Fruit fly (Drosophila melanogaster): ENCODE measurements around the gene Prp31.

Gene Prp31

dm6 chr3L:15176641-15177215 is 17.8 kb downstream of the Prp31 start:
- TF ChIP-seq CG7101 (tag; optimal IDR thresholded peaks at IDR 0.05) (no peak), CG12768 (GFP tag; optimal IDR thresholded peaks at IDR 0.05) (no peak), CG7045 (GFP tag; optimal IDR thresholded peaks at IDR 0.05) (no peak), CG1620 (GFP tag; optimal IDR thresholded peaks at IDR 0.05) (no peak), Crg-1 (GFP tag; optimal IDR thresholded peaks at IDR 0.05) (no peak), CG33017 (tag; optimal IDR thresholded peaks at IDR 0.05) (no peak), ovo (GFP tag; optimal IDR thresholded peaks at IDR 0.05) (no peak), Hr96 (GFP tag; optimal IDR thresholded peaks at IDR 0.05) (no peak), kay (GFP tag; ENCODE audit: borderline replicate concordance) (no peak), tj (GFP tag; optimal IDR thresholded peaks at IDR 0.05) (no peak), cnc (optimal IDR thresholded peaks at IDR 0.05) (no peak), CG11617 (GFP tag; optimal IDR thresholded peaks at IDR 0.05) (no peak), bab1 (GFP tag; optimal IDR thresholded peaks at IDR 0.05) (no peak), CG5204 (GFP tag; optimal IDR thresholded peaks at IDR 0.05) (no peak)

DNA sequence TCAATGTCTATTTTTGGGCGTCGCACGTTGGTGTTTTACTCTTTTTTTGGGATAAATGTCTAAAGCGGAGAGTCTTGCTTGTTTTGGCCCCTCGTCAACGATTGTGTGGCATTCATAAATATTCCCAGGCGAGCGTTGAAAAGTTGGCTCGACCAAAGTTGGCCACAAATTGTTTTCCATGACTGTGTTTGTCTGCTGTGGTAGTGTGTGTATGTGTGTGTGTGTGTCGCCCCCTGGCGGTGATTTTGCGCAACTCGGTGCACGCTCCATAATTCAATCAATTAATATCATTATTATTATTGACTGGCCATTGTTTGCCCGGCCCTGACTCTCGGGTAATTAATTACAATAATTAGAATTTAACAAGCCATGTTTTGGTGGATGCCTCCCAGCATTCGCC is 19.7 kb downstream of the Prp31 start:
- TF ChIP-seq cnc (optimal IDR thresholded peaks at IDR 0.05) = no peak
- TF ChIP-seq Crg-1 (GFP tag; optimal IDR thresholded peaks at IDR 0.05) = no peak
- TF ChIP-seq CG1620 (GFP tag; optimal IDR thresholded peaks at IDR 0.05) = no peak
- no peak for TF ChIP-seq CG33017 (tag; optimal IDR thresholded peaks at IDR 0.05)

DNA sequence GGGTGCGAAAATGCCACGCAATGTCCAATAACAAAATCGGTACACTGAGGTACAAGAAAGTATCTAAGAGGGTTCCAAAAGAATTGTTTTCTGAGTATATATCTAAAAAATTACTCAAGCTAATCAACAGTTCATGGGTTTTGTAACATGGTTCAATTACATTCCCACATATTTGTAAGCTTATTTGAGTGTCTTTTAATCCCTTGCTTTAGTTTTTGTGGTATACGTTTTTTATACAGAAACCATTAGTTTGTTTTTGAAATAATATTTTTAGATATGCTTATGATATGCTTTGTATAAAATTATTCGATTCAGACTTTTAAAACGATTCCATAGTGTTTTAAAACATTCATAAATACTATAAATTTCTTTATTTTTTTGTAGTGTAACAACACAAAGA is 21.9 kb downstream of the Prp31 start:
- TF ChIP-seq CG1620 (GFP tag; optimal IDR thresholded peaks at IDR 0.05) (no peak), cic (GFP tag; optimal IDR thresholded peaks at IDR 0.05) (no peak), bab1 (GFP tag; optimal IDR thresholded peaks at IDR 0.05) (no peak), Clk (GFP tag; optimal IDR thresholded peaks at IDR 0.05) (no peak), pad (GFP tag; optimal IDR thresholded peaks at IDR 0.05) (no peak), cnc (optimal IDR thresholded peaks at IDR 0.05) (no peak), CG14711 (tag; optimal IDR thresholded peaks at IDR 0.05) (no peak), CG7101 (tag; optimal IDR thresholded peaks at IDR 0.05) (no peak), CG7045 (GFP tag; optimal IDR thresholded peaks at IDR 0.05) (no peak), tj (GFP tag; optimal IDR thresholded peaks at IDR 0.05) (no peak), ovo (GFP tag; optimal IDR thresholded peaks at IDR 0.05) (no peak)

dm6 chr3L:15187782-15188181 is 28.9 kb downstream of the Prp31 start:
- TF ChIP-seq kay (GFP tag; ENCODE audit: borderline replicate concordance) = peak; percentile 11
- no peak for TF ChIP-seq Crg-1 (GFP tag; optimal IDR thresholded peaks at IDR 0.05)

DNA sequence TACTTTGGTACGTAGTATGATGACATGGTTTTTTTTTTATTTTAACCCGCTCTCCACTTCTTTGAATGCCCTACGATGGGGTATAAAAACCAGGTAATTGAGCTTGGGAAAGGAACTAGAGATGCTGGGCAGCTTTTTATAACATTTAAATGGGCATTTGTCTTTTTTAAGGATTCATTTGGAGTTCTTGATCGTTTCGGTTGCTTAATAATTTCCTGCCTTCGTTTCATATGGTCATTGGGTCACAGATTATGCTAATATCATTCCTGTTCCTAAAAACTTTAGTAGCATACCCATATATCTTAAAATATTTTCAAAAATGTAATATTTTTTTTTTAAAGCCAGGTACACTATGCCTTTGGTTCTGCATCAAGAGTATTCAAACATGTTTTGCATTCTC is 29.8 kb downstream of the Prp31 start:
- TF ChIP-seq pad (GFP tag; optimal IDR thresholded peaks at IDR 0.05) (no peak), CG7045 (GFP tag; optimal IDR thresholded peaks at IDR 0.05) (no peak), CG12768 (GFP tag; optimal IDR thresholded peaks at IDR 0.05) (no peak), CG5204 (GFP tag; optimal IDR thresholded peaks at IDR 0.05) (no peak), ovo (GFP tag; optimal IDR thresholded peaks at IDR 0.05) (no peak)

DNA sequence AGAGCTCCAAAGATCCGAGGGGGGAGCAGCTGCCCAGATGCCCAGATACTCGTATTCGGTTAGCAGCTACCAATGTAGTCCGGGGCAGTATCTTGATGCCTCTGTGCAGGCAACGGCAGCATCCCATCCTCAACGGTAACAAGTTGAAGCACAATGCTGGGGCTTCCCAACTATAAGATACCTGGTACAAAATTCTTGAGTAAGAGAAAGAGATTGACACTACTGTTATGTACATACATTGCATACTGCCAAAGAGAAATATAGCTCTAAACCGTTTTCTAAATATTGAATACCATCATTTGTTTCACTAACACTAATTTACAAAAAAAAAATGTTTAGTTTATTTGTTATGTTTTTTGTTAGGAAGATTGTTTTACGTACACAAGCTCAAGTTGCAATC is 30.8 kb downstream of the Prp31 start:
- TF ChIP-seq CG1620 (GFP tag; optimal IDR thresholded peaks at IDR 0.05) (no peak), Hr96 (GFP tag; optimal IDR thresholded peaks at IDR 0.05) (no peak), tj (GFP tag; optimal IDR thresholded peaks at IDR 0.05) (no peak), pad (GFP tag; optimal IDR thresholded peaks at IDR 0.05) (no peak), Mnt (GFP tag; optimal IDR thresholded peaks at IDR 0.05) (no peak), CG5204 (GFP tag; optimal IDR thresholded peaks at IDR 0.05) (no peak), kay (GFP tag; ENCODE audit: borderline replicate concordance) (no peak), CG11617 (GFP tag; optimal IDR thresholded peaks at IDR 0.05) (no peak), ovo (GFP tag; optimal IDR thresholded peaks at IDR 0.05) (no peak), CG7045 (GFP tag; optimal IDR thresholded peaks at IDR 0.05) (no peak)

dm6 chr3L:15192172-15192571 is 33.3 kb downstream of the Prp31 start:
- TF ChIP-seq tj (GFP tag; optimal IDR thresholded peaks at IDR 0.05) (no peak), Crg-1 (GFP tag; optimal IDR thresholded peaks at IDR 0.05) (no peak), cnc (optimal IDR thresholded peaks at IDR 0.05) (no peak), Hr96 (GFP tag; optimal IDR thresholded peaks at IDR 0.05) (no peak), CG33017 (tag; optimal IDR thresholded peaks at IDR 0.05) (no peak), toe (GFP tag; optimal IDR thresholded peaks at IDR 0.05) (no peak), CG5204 (GFP tag; optimal IDR thresholded peaks at IDR 0.05) (no peak), CG12768 (GFP tag; optimal IDR thresholded peaks at IDR 0.05) (no peak), kay (GFP tag; ENCODE audit: borderline replicate concordance) (no peak)

DNA sequence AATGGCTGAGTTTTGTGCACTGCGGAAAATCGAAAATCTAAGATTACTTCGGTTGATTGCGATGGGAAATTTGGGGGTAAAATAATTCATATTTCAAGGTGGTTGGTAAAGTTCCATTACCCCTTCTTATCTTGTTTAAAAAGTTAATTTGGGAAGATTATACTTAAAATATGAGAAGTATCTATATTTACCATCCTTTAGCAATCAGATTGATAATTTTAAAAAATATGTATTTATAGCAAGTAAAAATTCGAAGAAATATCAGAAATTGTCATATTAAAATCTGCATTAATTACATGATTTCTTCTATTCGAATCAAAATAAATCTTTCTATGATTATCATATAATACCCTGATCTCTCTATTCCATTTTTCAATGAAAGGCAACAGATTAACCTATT is 36.6 kb downstream of the Prp31 start:
- TF ChIP-seq CG1620 (GFP tag; optimal IDR thresholded peaks at IDR 0.05) = no peak
- TF ChIP-seq ovo (GFP tag; optimal IDR thresholded peaks at IDR 0.05) = no peak
- TF ChIP-seq CG14711 (tag; optimal IDR thresholded peaks at IDR 0.05) = no peak
- TF ChIP-seq cic (GFP tag; optimal IDR thresholded peaks at IDR 0.05) = no peak
- TF ChIP-seq CG5204 (GFP tag; optimal IDR thresholded peaks at IDR 0.05) = no peak
- no peak for TF ChIP-seq Hr96 (GFP tag; optimal IDR thresholded peaks at IDR 0.05)
- no peak for TF ChIP-seq CG7045 (GFP tag; optimal IDR thresholded peaks at IDR 0.05)
